Fruit fly (Drosophila melanogaster): ENCODE measurements around the gene Ras64B.

Gene Ras64B

dm6 chr3L:4160926-4161325 is 22.1 kb downstream of the Ras64B start, which contains the start of gene nab:
TSS of gene nab (minus strand) at chr3L:4160932.
- TF ChIP-seq insv (optimal IDR thresholded peaks at IDR 0.05) (no peak), psq (optimal IDR thresholded peaks at IDR 0.05) (no peak), h (optimal IDR thresholded peaks at IDR 0.05) (no peak), Sin3A (optimal IDR thresholded peaks at IDR 0.05) (no peak), ttk (optimal IDR thresholded peaks at IDR 0.05) (no peak), Myc (optimal IDR thresholded peaks at IDR 0.05) (no peak)

- TF ChIP-seq h (optimal IDR thresholded peaks at IDR 0.05): no peak
These were observed 28.5 kb downstream of the Ras64B start, which contains the start of gene mas for dm6 chr3L:4167353-4167842. TSS of gene mas (minus strand) at chr3L:4167464.

dm6 chr3L:4169957-4170651 is 31.2 kb downstream of the Ras64B start, which contains the start of gene Ero1L:
TSS of gene Ero1L (plus strand) at chr3L:4170404.
- TF ChIP-seq insv (optimal IDR thresholded peaks at IDR 0.05) (no peak), psq (optimal IDR thresholded peaks at IDR 0.05) (no peak), ttk (optimal IDR thresholded peaks at IDR 0.05) (no peak), h (optimal IDR thresholded peaks at IDR 0.05) (no peak), Sin3A (optimal IDR thresholded peaks at IDR 0.05) (no peak)

dm6 chr3L:4173584-4173983 is 34.7 kb downstream of the Ras64B start, which contains the start of gene CG18675:
TSS of gene CG18675 (plus strand) at chr3L:4173884.
- TF ChIP-seq ttk (optimal IDR thresholded peaks at IDR 0.05) (no peak), insv (optimal IDR thresholded peaks at IDR 0.05) (no peak), psq (optimal IDR thresholded peaks at IDR 0.05) (no peak), Sin3A (optimal IDR thresholded peaks at IDR 0.05) (no peak), Myc (optimal IDR thresholded peaks at IDR 0.05) (no peak), h (optimal IDR thresholded peaks at IDR 0.05) (no peak)

- TF ChIP-seq h (optimal IDR thresholded peaks at IDR 0.05) (no peak), Myc (optimal IDR thresholded peaks at IDR 0.05) (no peak), insv (optimal IDR thresholded peaks at IDR 0.05) (no peak)
These were observed 39.2 kb downstream of the Ras64B start, which contains the start of gene Teh4 for dm6 chr3L:4177981-4178562. TSS of gene Teh4 (minus strand) at chr3L:4178270.

- TF ChIP-seq Myc (optimal IDR thresholded peaks at IDR 0.05): no peak
- no peak for TF ChIP-seq psq (optimal IDR thresholded peaks at IDR 0.05)
- no peak for TF ChIP-seq insv (optimal IDR thresholded peaks at IDR 0.05)
- TF ChIP-seq ttk (optimal IDR thresholded peaks at IDR 0.05): no peak
- TF ChIP-seq Sin3A (optimal IDR thresholded peaks at IDR 0.05): no peak
- no peak for TF ChIP-seq h (optimal IDR thresholded peaks at IDR 0.05)
These were observed 45.7 kb downstream of the Ras64B start, which contains the start of gene Teh3 for dm6 chr3L:4184563-4184962. TSS of gene Teh3 (minus strand) at chr3L:4184663.

dm6 chr3L:4185259-4185658 is 46.4 kb downstream of the Ras64B start:
- TF ChIP-seq psq (optimal IDR thresholded peaks at IDR 0.05): no peak
- no peak for TF ChIP-seq h (optimal IDR thresholded peaks at IDR 0.05)
- TF ChIP-seq ttk (optimal IDR thresholded peaks at IDR 0.05): no peak
- TF ChIP-seq insv (optimal IDR thresholded peaks at IDR 0.05): no peak
- no peak for TF ChIP-seq Sin3A (optimal IDR thresholded peaks at IDR 0.05)
- no peak for TF ChIP-seq Myc (optimal IDR thresholded peaks at IDR 0.05)

- TF ChIP-seq h (optimal IDR thresholded peaks at IDR 0.05): no peak
These were observed 47.8 kb downstream of the Ras64B start, which contains the start of gene VhaM9.7-c for dm6 chr3L:4186659-4187058. TSS of gene VhaM9.7-c (minus strand) at chr3L:4186865.

dm6 chr3L:4187930-4188523 is 49.2 kb downstream of the Ras64B start, which contains the start of the genes Teh2 and tipE:
TSS of gene Teh2 (minus strand) at chr3L:4188023.
TSS of gene tipE (plus strand) at chr3L:4188499.
- TF ChIP-seq Myc (optimal IDR thresholded peaks at IDR 0.05): no peak
- no peak for TF ChIP-seq ttk (optimal IDR thresholded peaks at IDR 0.05)
- TF ChIP-seq h (optimal IDR thresholded peaks at IDR 0.05): no peak
- no peak for TF ChIP-seq insv (optimal IDR thresholded peaks at IDR 0.05)
- no peak for TF ChIP-seq psq (optimal IDR thresholded peaks at IDR 0.05)

Data from Kc167 (cell line).